Worm (Caenorhabditis elegans) whole organism, L3 larva: Measurements from ENCODE around the gene Y110A2AL.4.

Source experiments
- nhr-11 ChIP-seq: fragments of 150-350 bp; optimal IDR thresholded peaks from 2 replicates; lab custom pipeline; 2014; ENCODE audit warnings: missing biosample characterization, missing genetic modification characterization
- pha-4 ChIP-seq: fragments of 150-350 bp; optimal IDR thresholded peaks from 2 replicates; lab custom pipeline; 2014; ENCODE audit warnings: missing biosample characterization, missing genetic modification reagents, missing genetic modification characterization
- pqm-1 ChIP-seq: fragments of 150-350 bp; optimal IDR thresholded peaks from 2 replicates; lab custom pipeline; 2017; ENCODE audit warnings: missing biosample characterization, missing genetic modification characterization, inconsistent platforms
- skn-1 ChIP-seq: fragments of 150-350 bp; optimal IDR thresholded peaks from 2 replicates; lab custom pipeline; 2014; ENCODE audit warnings: missing biosample characterization, missing genetic modification characterization

- TF ChIP-seq pha-4 (tag; lab: Kevin White, UChicago) = no peak
- TF ChIP-seq pqm-1 (tag; lab: Kevin White, UChicago) = no peak
- TF ChIP-seq skn-1 (tag; lab: Kevin White, UChicago) = no peak
- no peak for TF ChIP-seq nhr-11 (tag; lab: Kevin White, UChicago)
Measured at ce11 chrII:2836853-2837252, 2.3 kb upstream of the Y110A2AL.4 start, which contains the start of gene K12H6.7.
